Worm (Caenorhabditis elegans) whole organism, L3 larva: ENCODE measurements around the gene ulp-2.

Experiments
- elt-3 ChIP-seq, 3 experiments: fragments of 150-350 bp in 1 of 3; sonication (generic microtip) in 2 of 3; optimal IDR thresholded peaks; 2 replicates in 2 of 3; 4 replicates in 1 of 3; lab custom pipeline; 2014 to 2017; ENCODE audit warnings: missing biosample characterization in 3 of 3, missing genetic modification characterization in 3 of 3
- eor-1 ChIP-seq, 2 experiments: fragments of 150-350 bp; optimal IDR thresholded peaks; 2 replicates each; lab custom pipeline; 2014 to 2018; ENCODE audit warnings: missing biosample characterization in 2 of 2, missing genetic modification characterization in 2 of 2
- fos-1 ChIP-seq: fragments of 150-350 bp; optimal IDR thresholded peaks from 2 replicates; lab custom pipeline; 2014; ENCODE audit warnings: missing biosample characterization, missing genetic modification characterization
- jun-1 ChIP-seq: fragments of 150-350 bp; optimal IDR thresholded peaks from 2 replicates; lab custom pipeline; 2014; ENCODE audit warnings: missing biosample characterization, missing genetic modification reagents, missing genetic modification characterization
- nfya-1 ChIP-seq: sonication (generic microtip); optimal IDR thresholded peaks from 2 replicates; lab custom pipeline; 2017; ENCODE audit warnings: missing genetic modification characterization, mild to moderate bottlenecking, missing compliant biosample characterization, antibody characterized with exemption, moderate library complexity; ENCODE audit not compliant: insufficient read depth
- nhr-11 ChIP-seq: fragments of 150-350 bp; optimal IDR thresholded peaks from 2 replicates; lab custom pipeline; 2014; ENCODE audit warnings: missing biosample characterization, missing genetic modification characterization
- nhr-25 ChIP-seq: sonication (generic microtip); optimal IDR thresholded peaks from 2 replicates; lab custom pipeline; 2017; ENCODE audit warnings: missing biosample characterization, missing genetic modification characterization
- snpc-4 ChIP-seq: fragments of 150-350 bp; optimal IDR thresholded peaks from 2 replicates; lab custom pipeline; 2014; ENCODE audit warnings: missing biosample characterization, missing genetic modification characterization
- unc-39 ChIP-seq: sonication (generic microtip); optimal IDR thresholded peaks from 4 replicates; lab custom pipeline; 2017; ENCODE audit warnings: missing biosample characterization, missing genetic modification characterization
- ztf-11 ChIP-seq: fragments of 150-350 bp; optimal IDR thresholded peaks from 2 replicates; lab custom pipeline; 2014; ENCODE audit warnings: missing biosample characterization, missing genetic modification characterization

ce11 chrII:4935518-4935917 lies 24.2 kb downstream of the ulp-2 start, which contains the start of gene ZK546.5:
- TF ChIP-seq nhr-25 (tag; lab: Kevin White, UChicago) (no peak), elt-3 (tag; optimal IDR thresholded peaks at IDR 0.05; lab: Kevin White, UChicago) (no peak), nfya-1 (tag; lab: Kevin White, UChicago) (peak; percentile 36), jun-1 (no peak), fos-1 (tag; lab: Kevin White, UChicago) (no peak), nhr-11 (no peak), ztf-11 (tag; lab: Kevin White, UChicago) (no peak), eor-1 (tag; optimal IDR thresholded peaks at IDR 0.05; lab: Kevin White, UChicago) (no peak), snpc-4 (tag; lab: Kevin White, UChicago) (no peak), unc-39 (no peak)
